Fruit fly (Drosophila melanogaster): ENCODE results near the gene alpha-Est5.

Gene alpha-Est5

DNA sequence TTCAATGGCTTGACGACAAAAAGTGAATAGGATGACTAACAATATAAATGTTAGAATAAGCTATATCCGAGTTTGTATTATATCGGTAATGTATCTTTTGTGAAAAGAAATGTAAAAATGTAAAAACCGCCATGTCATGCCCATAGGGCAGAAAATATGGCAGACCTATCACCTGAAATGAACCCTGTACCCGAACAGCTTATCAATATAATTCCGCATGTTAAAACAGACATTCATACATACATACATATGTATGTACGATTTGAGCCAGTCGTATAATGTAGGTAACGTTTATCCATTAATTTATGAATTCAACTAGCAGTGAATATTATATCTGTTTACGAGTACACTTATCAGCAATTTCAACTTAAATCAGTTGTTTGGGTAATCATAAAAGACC is 46.3 kb downstream of the alpha-Est5 start:
- TF ChIP-seq kni (GFP tag; optimal IDR thresholded peaks at IDR 0.05), result no peak
- TF ChIP-seq ems (GFP tag; optimal IDR thresholded peaks at IDR 0.05), result no peak
- no peak for TF ChIP-seq CG10979 (tag; optimal IDR thresholded peaks at IDR 0.05)
- no peak for TF ChIP-seq CG5180 (GFP tag; optimal IDR thresholded peaks at IDR 0.05)
- TF ChIP-seq kah (GFP tag; optimal IDR thresholded peaks at IDR 0.05), result no peak
- no peak for TF ChIP-seq HmgD (GFP tag; optimal IDR thresholded peaks at IDR 0.05)
- TF ChIP-seq Sry-β (GFP tag; optimal IDR thresholded peaks at IDR 0.05), result no peak
- no peak for TF ChIP-seq yki (optimal IDR thresholded peaks at IDR 0.05)
- TF ChIP-seq CG15269 (tag; optimal IDR thresholded peaks at IDR 0.05), result no peak
- TF ChIP-seq maf-S (GFP tag; optimal IDR thresholded peaks at IDR 0.05), result no peak
